Fruit fly (Drosophila melanogaster) whole organism, embryonic: ENCODE results near the gene CG10147.
A peak's percentile ranks its signal among the peaks of the same experiment; 100 is the strongest.

Experiments
- ATbp ChIP-seq: fragments of 200-800 bp; sonication (Bioruptor generic); optimal IDR thresholded peaks from 2 replicates; lab custom pipeline; 2017; ENCODE audit warnings: missing biosample characterization, mild to moderate bottlenecking, missing genetic modification characterization, missing genetic modification reagents
- Ada2b ChIP-seq: fragments of 200-800 bp; sonication (Bioruptor generic); IDR thresholded peaks from 2 replicates; pipeline ENCODE4 v1.3.6; 2022; ENCODE audit warnings: missing biosample characterization, missing genetic modification characterization
- CG10274 ChIP-seq: fragments of 200-800 bp; sonication (Bioruptor generic); optimal IDR thresholded peaks from 3 replicates; lab custom pipeline; 2017; ENCODE audit warnings: missing biosample characterization, mild to moderate bottlenecking, missing genetic modification characterization
- CG10654 ChIP-seq: fragments of 200-800 bp; sonication (Bioruptor generic); optimal IDR thresholded peaks from 2 replicates; lab custom pipeline; 2016; ENCODE audit warnings: missing biosample characterization, missing genetic modification characterization
- CG10979 ChIP-seq: fragments of 200-800 bp; sonication (Bioruptor generic); optimal IDR thresholded peaks from 2 replicates; lab custom pipeline; 2018; ENCODE audit warnings: missing biosample characterization, mild to moderate bottlenecking, missing genetic modification characterization, moderate library complexity
- CG11504 ChIP-seq: fragments of 200-800 bp; sonication (Bioruptor generic); optimal IDR thresholded peaks from 3 replicates; lab custom pipeline; 2019; ENCODE audit warnings: missing biosample characterization, mild to moderate bottlenecking, missing genetic modification characterization, moderate library complexity
- CG12155 ChIP-seq: fragments of 200-800 bp; sonication (Bioruptor generic); optimal IDR thresholded peaks from 3 replicates; lab custom pipeline; 2016; ENCODE audit warnings: missing biosample characterization, missing genetic modification characterization
- CG12391 ChIP-seq: fragments of 200-800 bp; sonication (Bioruptor generic); optimal IDR thresholded peaks from 3 replicates; lab custom pipeline; 2018; ENCODE audit warnings: missing biosample characterization, mild to moderate bottlenecking, missing genetic modification characterization, moderate library complexity
- CG15601 ChIP-seq: fragments of 200-800 bp; sonication (Bioruptor generic); optimal IDR thresholded peaks from 3 replicates; lab custom pipeline; 2019; ENCODE audit warnings: missing biosample characterization, mild to moderate bottlenecking, missing genetic modification characterization, moderate library complexity
- CG17328 ChIP-seq: fragments of 200-800 bp; sonication (Bioruptor generic); IDR thresholded peaks from 2 replicates; pipeline ENCODE4 v1.3.6; 2022; ENCODE audit warnings: missing biosample characterization, missing genetic modification characterization
- CG17829 ChIP-seq: fragments of 200-800 bp; optimal IDR thresholded peaks from 2 replicates; lab custom pipeline; 2019; ENCODE audit warnings: missing biosample characterization, mild to moderate bottlenecking, missing genetic modification characterization, moderate library complexity
- CG4707 ChIP-seq: fragments of 200-800 bp; sonication (Bioruptor generic); optimal IDR thresholded peaks from 2 replicates; lab custom pipeline; 2018; ENCODE audit warnings: missing biosample characterization, mild to moderate bottlenecking, missing genetic modification characterization, moderate library complexity
- CG4730 ChIP-seq: fragments of 200-800 bp; sonication (Bioruptor generic); IDR thresholded peaks from 2 replicates; pipeline ENCODE4 v1.3.6; 2022; ENCODE audit warnings: missing biosample characterization, missing genetic modification characterization
- CG6254 ChIP-seq: fragments of 200-800 bp; sonication (Bioruptor generic); optimal IDR thresholded peaks from 3 replicates; lab custom pipeline; 2017; ENCODE audit warnings: mild to moderate bottlenecking, missing biosample characterization, missing genetic modification reagents, missing genetic modification characterization
- CG7372 ChIP-seq: fragments of 200-800 bp; sonication (Bioruptor generic); IDR thresholded peaks from 2 replicates; pipeline ENCODE4 v1.3.6; 2022; ENCODE audit warnings: missing biosample characterization, missing genetic modification characterization
- CG8924 ChIP-seq: fragments of 200-800 bp; optimal IDR thresholded peaks from 3 replicates; lab custom pipeline; 2019; ENCODE audit warnings: missing biosample characterization, mild to moderate bottlenecking, missing genetic modification characterization, moderate library complexity
- Chrac-16 ChIP-seq: fragments of 200-800 bp; sonication (Bioruptor generic); optimal IDR thresholded peaks from 3 replicates; lab custom pipeline; 2016; ENCODE audit warnings: missing biosample characterization, missing genetic modification characterization
- D19A ChIP-seq: fragments of 200-800 bp; optimal IDR thresholded peaks from 3 replicates; lab custom pipeline; 2019; ENCODE audit warnings: missing biosample characterization, mild to moderate bottlenecking, missing genetic modification characterization, moderate library complexity
- Dip3 ChIP-seq: fragments of 200-800 bp; sonication (Bioruptor generic); optimal IDR thresholded peaks from 3 replicates; lab custom pipeline; 2016; ENCODE audit warnings: missing biosample characterization, missing genetic modification characterization
- E2f1 ChIP-seq: fragments of 200-800 bp; sonication (Bioruptor generic); IDR thresholded peaks from 2 replicates; pipeline ENCODE4 v1.3.6; 2022; ENCODE audit warnings: missing biosample characterization, missing genetic modification characterization
- HLH3B ChIP-seq: fragments of 200-800 bp; sonication (Bioruptor generic); IDR thresholded peaks from 2 replicates; pipeline ENCODE4 v1.3.6; 2022; ENCODE audit warnings: missing biosample characterization, missing genetic modification characterization
- Hr78 ChIP-seq, 2 experiments: fragments of 200-800 bp in 1 of 2; fragments of >200 bp in 1 of 2; sonication (Bioruptor generic) in 1 of 2; optimal IDR thresholded peaks; 2 replicates each; lab custom pipeline; 2017 to 2019; ENCODE audit warnings: missing biosample characterization in 2 of 2, missing genetic modification characterization in 2 of 2, mild to moderate bottlenecking in 1 of 2, moderate library complexity in 1 of 2
- Mes4 ChIP-seq: fragments of 200-800 bp; sonication (Bioruptor generic); optimal IDR thresholded peaks from 2 replicates; lab custom pipeline; 2016; ENCODE audit warnings: missing biosample characterization, missing genetic modification characterization
- Pdp1 ChIP-seq, 2 experiments: fragments of 200-800 bp; sonication (Bioruptor generic); optimal IDR thresholded peaks; 3 replicates each; lab custom pipeline; 2016; ENCODE audit warnings: missing biosample characterization in 2 of 2, missing genetic modification characterization in 2 of 2, mild to moderate bottlenecking in 1 of 2, moderate library complexity in 1 of 2
- Ptx1 ChIP-seq: fragments of 200-800 bp; sonication (Bioruptor generic); IDR thresholded peaks from 2 replicates; pipeline ENCODE4 v1.3.6; 2022; ENCODE audit warnings: missing biosample characterization, missing genetic modification characterization
- Ssrp ChIP-seq: fragments of 200-800 bp; sonication (Bioruptor generic); optimal IDR thresholded peaks from 2 replicates; lab custom pipeline; 2018; ENCODE audit warnings: missing biosample characterization, mild to moderate bottlenecking, missing genetic modification characterization, moderate library complexity
- Xbp1 ChIP-seq: fragments of 200-800 bp; sonication (Bioruptor generic); optimal IDR thresholded peaks from 3 replicates; lab custom pipeline; 2016; ENCODE audit warnings: missing biosample characterization, mild to moderate bottlenecking, missing genetic modification characterization
- YL-1 ChIP-seq: fragments of 200-800 bp; sonication (Bioruptor generic); optimal IDR thresholded peaks from 3 replicates; lab custom pipeline; 2017; ENCODE audit warnings: missing biosample characterization, mild to moderate bottlenecking, missing genetic modification characterization
- az2 ChIP-seq: fragments of 200-800 bp; sonication (Bioruptor generic); optimal IDR thresholded peaks from 3 replicates; lab custom pipeline; 2016; ENCODE audit warnings: missing biosample characterization, missing genetic modification characterization
- bsh ChIP-seq, 2 experiments: fragments of 200-800 bp; sonication (Bioruptor generic); optimal IDR thresholded peaks; 2 replicates each; lab custom pipeline; 2017 to 2018; ENCODE audit warnings: mild to moderate bottlenecking in 2 of 2, missing biosample characterization in 2 of 2, missing genetic modification characterization in 2 of 2, moderate library complexity in 1 of 2
- dysf ChIP-seq: fragments of 200-800 bp; sonication (Bioruptor generic); IDR thresholded peaks from 3 replicates; pipeline ENCODE4 v1.3.6; 2022; ENCODE audit warnings: missing biosample characterization, missing genetic modification characterization
- fd96Cb ChIP-seq: fragments of 200-800 bp; sonication (Bioruptor generic); optimal IDR thresholded peaks from 2 replicates; lab custom pipeline; 2018; ENCODE audit warnings: missing biosample characterization, mild to moderate bottlenecking, missing genetic modification characterization, moderate library complexity
- grau ChIP-seq: fragments of 200-800 bp; optimal IDR thresholded peaks from 3 replicates; lab custom pipeline; 2019; ENCODE audit warnings: missing biosample characterization, mild to moderate bottlenecking, missing genetic modification characterization, moderate library complexity
- h ChIP-seq: fragments of >200 bp; optimal IDR thresholded peaks from 2 replicates; lab custom pipeline; 2017
- lmd ChIP-seq: fragments of 200-800 bp; sonication (Bioruptor generic); IDR thresholded peaks from 2 replicates; pipeline ENCODE4 v1.3.6; 2022; ENCODE audit warnings: missing biosample characterization, missing genetic modification characterization
- odd ChIP-seq: fragments of 200-800 bp; sonication (Bioruptor generic); optimal IDR thresholded peaks from 2 replicates; lab custom pipeline; 2017; ENCODE audit warnings: missing biosample characterization, mild to moderate bottlenecking, missing genetic modification characterization
- phol ChIP-seq: fragments of 200-800 bp; sonication (Bioruptor generic); optimal IDR thresholded peaks from 3 replicates; lab custom pipeline; 2018; ENCODE audit warnings: missing biosample characterization, mild to moderate bottlenecking, missing genetic modification characterization, moderate library complexity
- prd ChIP-seq, 3 experiments: fragments of >200 bp in 2 of 3; fragments of 200-800 bp in 1 of 3; sonication (Bioruptor generic) in 1 of 3; optimal IDR thresholded peaks in 2 of 3; IDR thresholded peaks in 1 of 3; 2 replicates in 2 of 3; 3 replicates in 1 of 3; pipeline versions ENCODE4 v1.3.6 to Lab custom; 2017 to 2022; ENCODE audit warnings: missing biosample characterization in 1 of 3, missing genetic modification characterization in 1 of 3
- row ChIP-seq: fragments of 200-800 bp; sonication (Bioruptor generic); IDR thresholded peaks from 3 replicates; pipeline ENCODE4 v1.3.6; 2022; ENCODE audit warnings: missing biosample characterization, missing genetic modification characterization
- sens ChIP-seq: fragments of 200-800 bp; sonication (Bioruptor generic); peaks from one replicate; lab custom pipeline; 2016; ENCODE audit warnings: missing biosample characterization, missing genetic modification characterization
- seq ChIP-seq: fragments of 200-800 bp; sonication (Bioruptor generic); IDR thresholded peaks from 2 replicates; pipeline ENCODE4 v1.3.6; 2022; ENCODE audit warnings: missing biosample characterization, missing genetic modification characterization
- sisA ChIP-seq: fragments of 200-800 bp; sonication (Bioruptor generic); IDR thresholded peaks from 2 replicates; pipeline ENCODE4 v1.3.6; 2022; ENCODE audit warnings: missing biosample characterization, missing genetic modification characterization
- ssp ChIP-seq: fragments of 200-800 bp; sonication (Bioruptor generic); IDR thresholded peaks from 2 replicates; pipeline ENCODE4 v1.3.6; 2022; ENCODE audit warnings: missing biosample characterization, missing genetic modification characterization
- tin ChIP-seq: fragments of 200-800 bp; sonication (Bioruptor generic); optimal IDR thresholded peaks from 3 replicates; lab custom pipeline; 2016; ENCODE audit warnings: missing biosample characterization, missing genetic modification characterization
- ttk ChIP-seq: fragments of 200-800 bp; sonication (Bioruptor generic); IDR thresholded peaks from 2 replicates; pipeline ENCODE4 v2.1.2; 2022; ENCODE audit warnings: missing biosample characterization, missing genetic modification characterization
- wor ChIP-seq: fragments of 200-800 bp; sonication (Bioruptor generic); IDR thresholded peaks from 2 replicates; pipeline ENCODE4 v1.3.6; 2022; ENCODE audit warnings: missing biosample characterization, missing genetic modification characterization

CG10147 gene

DNA sequence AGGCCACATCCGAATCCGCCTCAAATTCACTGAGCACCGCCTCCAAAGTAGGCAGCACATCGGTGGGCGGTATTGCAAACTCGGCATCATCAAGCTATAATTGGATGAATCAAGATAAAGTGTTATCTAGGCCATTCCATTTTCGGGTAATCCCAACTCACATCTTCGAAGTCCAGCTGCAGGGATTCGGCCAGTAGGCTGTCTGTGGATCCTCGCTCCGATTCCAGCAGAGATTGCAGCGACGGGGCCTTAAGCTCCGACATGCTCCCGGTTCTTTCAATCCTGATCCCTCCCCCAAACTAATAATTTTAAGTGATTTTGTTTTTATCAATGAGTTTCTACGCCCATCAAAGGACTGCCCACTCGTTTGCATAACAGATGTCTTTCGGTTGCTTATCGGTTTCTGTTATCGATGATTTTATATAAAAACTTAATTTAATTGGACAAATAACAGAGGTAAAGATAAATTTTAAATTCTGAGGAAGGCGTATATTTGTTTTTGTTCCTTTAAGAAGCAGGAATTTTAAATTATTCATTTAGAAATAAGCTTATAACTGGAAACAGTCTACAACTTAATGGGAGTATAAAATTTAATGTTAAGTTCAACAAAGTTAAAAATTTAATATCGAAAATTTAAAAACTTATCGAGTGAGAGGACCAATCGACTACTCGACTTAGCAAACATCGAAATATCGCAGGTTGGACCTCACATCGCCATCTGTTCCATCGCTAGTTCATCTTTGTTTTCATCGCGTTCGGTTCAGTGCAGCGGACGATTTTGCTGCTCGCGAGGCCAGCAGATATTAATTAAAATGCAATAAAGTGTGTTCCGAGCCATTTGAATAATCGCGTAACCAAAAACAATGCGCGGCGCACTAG is 6.9 kb upstream of the CG10147 start, which contains the start of the genes Vps8 and sfl (continued):
- TF ChIP-seq Hr78 (GFP tag; optimal IDR thresholded peaks at IDR 0.05; lab: Kevin White, UChicago), result no peak
- no peak for TF ChIP-seq bsh (GFP tag; optimal IDR thresholded peaks at IDR 0.05; lab: Kevin White, UChicago)
- TF ChIP-seq CG6254 (GFP tag; lab: Kevin White, UChicago), result no peak
- TF ChIP-seq h, result no peak
- no peak for TF ChIP-seq seq (GFP tag; lab: Robert Waterston, UW)
- TF ChIP-seq YL-1 (GFP tag; lab: Kevin White, UChicago), result peak; percentile 45
- TF ChIP-seq CG10274 (GFP tag; lab: Kevin White, UChicago), result no peak
- TF ChIP-seq, all 482 proteins: peak for 174

DNA sequence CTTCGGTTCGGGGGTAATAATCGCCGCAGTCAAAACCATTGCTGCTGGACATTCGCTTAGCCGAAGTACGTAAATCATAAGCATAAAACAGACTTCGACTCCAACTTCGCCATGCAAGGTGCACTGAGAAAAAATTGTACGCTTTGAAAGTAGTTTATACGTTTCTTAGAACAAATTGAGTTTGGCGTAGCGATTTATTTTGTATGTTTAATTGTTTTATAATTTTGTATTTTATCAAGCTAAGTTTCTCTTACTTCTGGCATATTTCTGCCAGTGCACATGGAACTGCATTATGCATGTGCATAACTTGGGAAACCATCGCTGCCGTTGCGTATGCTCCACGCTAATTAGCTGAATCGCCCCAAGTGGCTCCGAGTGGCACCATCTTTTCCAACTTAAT is 5.4 kb downstream of the CG10147 start:
- TF ChIP-seq fd96Cb (tag; lab: Kevin White, UChicago) (peak; percentile 26), grau (tag; lab: Kevin White, UChicago) (peak; percentile 23), Pdp1 (GFP tag; optimal IDR thresholded peaks at IDR 0.05; lab: Kevin White, UChicago) (peak in 1 of 2 experiments; percentile 13), Ada2b (GFP tag; lab: Robert Waterston, UW) (peak; percentile 21; the same call in 1 of the 2 replicates), CG12391 (peak; percentile 39), az2 (GFP tag; lab: Kevin White, UChicago) (peak; percentile 20), Ssrp (tag; lab: Kevin White, UChicago) (peak; percentile 43), CG4707 (GFP tag; lab: Kevin White, UChicago) (peak; percentile 11), sisA (peak; percentile 60; the same call in 1 of the 2 replicates), row (GFP tag; lab: Robert Waterston, UW) (peak; percentile 40; the same call in 1 of the 3 replicates), lmd (GFP tag; lab: Robert Waterston, UW) (peak; percentile 12; the same call in 1 of the 2 replicates), odd (no peak), CG11504 (tag; lab: Kevin White, UChicago) (no peak), ssp (0 out of 2 replicates have a peak, but pooled peaks have one; percentile 22), CG8924 (tag; lab: Kevin White, UChicago) (peak; percentile 26), bsh (GFP tag; optimal IDR thresholded peaks at IDR 0.05; lab: Kevin White, UChicago) (peak in 1 of 2 experiments; percentile 52), CG15601 (tag; lab: Kevin White, UChicago) (peak; percentile 10), E2f1 (GFP tag; lab: Robert Waterston, UW) (peak; percentile 36; the same call in 1 of the 2 replicates), wor (GFP tag; lab: Robert Waterston, UW) (peak; percentile 24; the same call in 1 of the 2 replicates), Xbp1 (peak; percentile 31), ATbp (peak; percentile 58), Dip3 (GFP tag; lab: Kevin White, UChicago) (no peak), Chrac-16 (GFP tag; lab: Kevin White, UChicago) (no peak), Mes4 (GFP tag; lab: Kevin White, UChicago) (no peak), CG7372 (GFP tag; lab: Robert Waterston, UW) (no peak), CG4730 (GFP tag; lab: Robert Waterston, UW) (0 out of 2 replicates have a peak, but pooled peaks have one; percentile 6), CG10654 (GFP tag; lab: Kevin White, UChicago) (no peak), CG17328 (peak; percentile 60), CG10979 (peak; percentile 42), tin (GFP tag; lab: Kevin White, UChicago) (peak; percentile 5), sens (GFP tag; lab: Kevin White, UChicago) (peak; percentile 73), ttk (peak; percentile 64), Ptx1 (GFP tag; lab: Robert Waterston, UW) (peak; percentile 45; the same call in 1 of the 2 replicates), D19A (tag; lab: Kevin White, UChicago) (peak; percentile 8), HLH3B (GFP tag; lab: Robert Waterston, UW) (0 out of 2 replicates have a peak, but pooled peaks have one; percentile 33), CG17829 (tag; lab: Kevin White, UChicago) (peak; percentile 35), dysf (GFP tag; lab: Robert Waterston, UW) (peak; percentile 26; the same call in 1 of the 3 replicates), prd (optimal IDR thresholded peaks at IDR 0.05; lab: Kevin White, UChicago) (no peak), prd (GFP tag; IDR thresholded peaks at IDR 0.05; lab: Robert Waterston, UW) (peak; percentile 54; the same call in 1 of the 3 replicates), phol (tag; lab: Kevin White, UChicago) (peak; percentile 49), CG12155 (GFP tag; lab: Kevin White, UChicago) (no peak)
